Worm (Caenorhabditis elegans) whole organism, L1 larva: Measurements from ENCODE around the gene C54D1.7.

Experiments used
- C04F5.9 ChIP-seq: sonication (generic microtip); optimal IDR thresholded peaks from 2 replicates; lab custom pipeline; 2016; ENCODE audit warnings: missing genetic modification characterization, missing compliant biosample characterization
- C16A3.4 ChIP-seq: fragments of 150-350 bp; optimal IDR thresholded peaks from 2 replicates; lab custom pipeline; 2014; ENCODE audit warnings: missing biosample characterization, missing genetic modification characterization
- C34B4.2 ChIP-seq: sonication (generic microtip); optimal IDR thresholded peaks from 2 replicates; lab custom pipeline; 2017; ENCODE audit warnings: mild to moderate bottlenecking, missing genetic modification characterization, missing compliant biosample characterization
- Y116A8C.19 ChIP-seq: sonication (generic microtip); optimal IDR thresholded peaks from 2 replicates; lab custom pipeline; 2016; ENCODE audit warnings: missing compliant biosample characterization, missing genetic modification characterization, borderline replicate concordance
- aha-1 ChIP-seq: fragments of 150-350 bp; optimal IDR thresholded peaks from 2 replicates; lab custom pipeline; 2014; ENCODE audit warnings: missing biosample characterization, missing genetic modification characterization
- aly-2 ChIP-seq: fragments of 150-350 bp; optimal IDR thresholded peaks from 2 replicates; lab custom pipeline; 2014; ENCODE audit warnings: missing biosample characterization, missing genetic modification characterization
- dpl-1 ChIP-seq, 3 experiments: fragments of 150-350 bp in 2 of 3; sonication (generic microtip) in 1 of 3; optimal IDR thresholded peaks; 2 replicates each; lab custom pipeline; 2014 to 2017; ENCODE audit warnings: missing biosample characterization in 3 of 3, missing genetic modification characterization in 3 of 3, missing genetic modification reagents in 3 of 3
- dsc-1 ChIP-seq: sonication (generic microtip); optimal IDR thresholded peaks from 2 replicates; lab custom pipeline; 2016; ENCODE audit warnings: mild to moderate bottlenecking, missing genetic modification characterization, missing compliant biosample characterization
- efl-1 ChIP-seq, 4 experiments: fragments of 150-350 bp; optimal IDR thresholded peaks in 3 of 4; peaks in 1 of 4; 1 replicate in 1 of 4; 2 replicates in 3 of 4; lab custom pipeline; 2014; ENCODE audit warnings: missing biosample characterization in 2 of 4, missing genetic modification characterization in 2 of 4, missing genetic modification reagents in 2 of 4
- efl-3 ChIP-seq: fragments of 200-800 bp; sonication (Bioruptor generic); optimal IDR thresholded peaks from 2 replicates; lab custom pipeline; 2018; ENCODE audit warnings: mild to moderate bottlenecking, missing genetic modification characterization, missing compliant biosample characterization
- egl-27 ChIP-seq, 2 experiments: fragments of 150-350 bp in 1 of 2; sonication (generic microtip); optimal IDR thresholded peaks; 3 replicates each; lab custom pipeline; 2017 to 2018; ENCODE audit warnings: missing biosample characterization in 2 of 2, missing genetic modification characterization in 2 of 2, missing genetic modification reagents in 2 of 2
- elt-2 ChIP-seq: sonication (generic microtip); optimal IDR thresholded peaks from 2 replicates; lab custom pipeline; 2016; ENCODE audit warnings: missing genetic modification characterization, mild to moderate bottlenecking, inconsistent platforms, missing compliant biosample characterization, missing genetic modification reagents
- elt-3 ChIP-seq, 6 experiments: fragments of 150-350 bp in 1 of 6; sonication (generic microtip); optimal IDR thresholded peaks; 2 replicates each; lab custom pipeline; 2017 to 2018; ENCODE audit warnings: missing biosample characterization in 6 of 6, missing genetic modification characterization in 6 of 6, inconsistent platforms in 1 of 6
- ets-5 ChIP-seq: fragments of 200-800 bp; sonication (Bioruptor generic); IDR thresholded peaks from 2 replicates; pipeline ENCODE4 v1.3.6; 2022; ENCODE audit warnings: missing genetic modification characterization, missing compliant biosample characterization
- fkh-8 ChIP-seq: sonication (generic microtip); optimal IDR thresholded peaks from 2 replicates; lab custom pipeline; 2016; ENCODE audit warnings: mild to moderate bottlenecking, missing genetic modification characterization, missing compliant biosample characterization
- grh-1 ChIP-seq: fragments of 200-800 bp; sonication (Bioruptor generic); IDR thresholded peaks from 2 replicates; pipeline ENCODE4 v1.3.6; 2022; ENCODE audit warnings: missing genetic modification reagents, missing genetic modification characterization, missing compliant biosample characterization
- irx-1 ChIP-seq: sonication (generic microtip); optimal IDR thresholded peaks from 2 replicates; lab custom pipeline; 2016; ENCODE audit warnings: missing genetic modification characterization, missing compliant biosample characterization
- isw-1 ChIP-seq: fragments of 200-800 bp; sonication (Bioruptor generic); IDR thresholded peaks from 2 replicates; pipeline ENCODE4 v1.3.6; 2022; ENCODE audit warnings: missing genetic modification characterization, missing compliant biosample characterization
- jun-1 ChIP-seq: fragments of 150-350 bp; optimal IDR thresholded peaks from 2 replicates; lab custom pipeline; 2014; ENCODE audit warnings: missing biosample characterization, missing genetic modification reagents, missing genetic modification characterization
- lin-13 ChIP-seq: fragments of 150-350 bp; optimal IDR thresholded peaks from 2 replicates; lab custom pipeline; 2014; ENCODE audit warnings: missing biosample characterization, missing genetic modification reagents, missing genetic modification characterization
- lin-14 ChIP-seq: fragments of 200-800 bp; sonication (Bioruptor generic); optimal IDR thresholded peaks from 2 replicates; lab custom pipeline; 2018; ENCODE audit warnings: mild to moderate bottlenecking, missing genetic modification characterization, moderate library complexity, missing compliant biosample characterization
- lin-35 ChIP-seq, 2 experiments: fragments of 150-350 bp; optimal IDR thresholded peaks; 2 replicates each; lab custom pipeline; 2014; ENCODE audit warnings: missing biosample characterization in 2 of 2, missing genetic modification characterization in 2 of 2, missing genetic modification reagents in 2 of 2
- lin-39 ChIP-seq: fragments of 150-350 bp; optimal IDR thresholded peaks from 2 replicates; lab custom pipeline; 2014; ENCODE audit warnings: missing biosample characterization, missing genetic modification reagents, missing genetic modification characterization
- lir-3 ChIP-seq: sonication (generic microtip); optimal IDR thresholded peaks from 2 replicates; lab custom pipeline; 2016; ENCODE audit warnings: mild to moderate bottlenecking, missing genetic modification characterization, moderate library complexity, missing compliant biosample characterization; ENCODE audit not compliant: poor library complexity
- lsy-2 ChIP-seq, 2 experiments: fragments of 150-350 bp; optimal IDR thresholded peaks; 2 replicates each; lab custom pipeline; 2014; ENCODE audit warnings: missing biosample characterization in 2 of 2, missing genetic modification characterization in 2 of 2
- mab-9 ChIP-seq: fragments of 200-800 bp; sonication (Bioruptor generic); IDR thresholded peaks from 2 replicates; pipeline ENCODE4 v1.3.6; 2022; ENCODE audit warnings: missing genetic modification reagents, missing genetic modification characterization, missing compliant biosample characterization
- mdl-1 ChIP-seq, 2 experiments: fragments of 150-350 bp; optimal IDR thresholded peaks; 2 replicates each; lab custom pipeline; 2014 to 2017; ENCODE audit warnings: missing biosample characterization in 2 of 2, missing genetic modification characterization in 2 of 2, inconsistent platforms in 1 of 2
- mef-2 ChIP-seq: fragments of 150-350 bp; optimal IDR thresholded peaks from 2 replicates; lab custom pipeline; 2014; ENCODE audit warnings: missing biosample characterization, missing genetic modification characterization
- mep-1 ChIP-seq: fragments of 150-350 bp; optimal IDR thresholded peaks from 2 replicates; lab custom pipeline; 2014; ENCODE audit warnings: missing biosample characterization, missing genetic modification characterization
- nhr-12 ChIP-seq: sonication (generic microtip); optimal IDR thresholded peaks from 2 replicates; lab custom pipeline; 2017; ENCODE audit warnings: missing biosample characterization, missing genetic modification characterization
- nhr-20 ChIP-seq: sonication (generic microtip); optimal IDR thresholded peaks from 2 replicates; lab custom pipeline; 2016; ENCODE audit warnings: mild to moderate bottlenecking, missing genetic modification characterization, missing compliant biosample characterization
- nhr-237 ChIP-seq: fragments of 150-350 bp; optimal IDR thresholded peaks from 2 replicates; lab custom pipeline; 2014; ENCODE audit warnings: missing biosample characterization, missing genetic modification characterization
- nhr-71 ChIP-seq: sonication (generic microtip); optimal IDR thresholded peaks from 2 replicates; lab custom pipeline; 2016; ENCODE audit warnings: mild to moderate bottlenecking, missing genetic modification characterization, moderate library complexity, missing compliant biosample characterization
- nhr-76 ChIP-seq: sonication (generic microtip); optimal IDR thresholded peaks from 2 replicates; lab custom pipeline; 2017; ENCODE audit warnings: missing biosample characterization, missing genetic modification characterization
- nhr-85 ChIP-seq: sonication (generic microtip); peaks from one replicate; lab custom pipeline; 2016; ENCODE audit warnings: missing genetic modification characterization, inconsistent platforms, missing compliant biosample characterization
- pqm-1 ChIP-seq: sonication (generic microtip); optimal IDR thresholded peaks from 3 replicates; lab custom pipeline; 2017; ENCODE audit warnings: missing biosample characterization, missing genetic modification characterization
- snu-23 ChIP-seq: sonication (generic microtip); optimal IDR thresholded peaks from 2 replicates; lab custom pipeline; 2016; ENCODE audit warnings: missing genetic modification characterization, missing compliant biosample characterization
- swsn-7 ChIP-seq: sonication (generic microtip); optimal IDR thresholded peaks from 2 replicates; lab custom pipeline; 2016; ENCODE audit warnings: missing genetic modification characterization, missing compliant biosample characterization
- tbx-2 ChIP-seq: sonication (generic microtip); optimal IDR thresholded peaks from 2 replicates; lab custom pipeline; 2016; ENCODE audit warnings: missing genetic modification characterization, missing compliant biosample characterization
- tlp-1 ChIP-seq: fragments of 150-350 bp; optimal IDR thresholded peaks from 2 replicates; lab custom pipeline; 2014; ENCODE audit warnings: missing biosample characterization, missing genetic modification characterization
- unc-30 ChIP-seq: sonication (generic microtip); optimal IDR thresholded peaks from 2 replicates; lab custom pipeline; 2017; ENCODE audit warnings: missing biosample characterization, missing genetic modification characterization
- unc-98 ChIP-seq: fragments of 200-800 bp; sonication (Bioruptor generic); IDR thresholded peaks from 2 replicates; pipeline ENCODE4 v1.3.6; 2022; ENCODE audit warnings: missing genetic modification characterization, missing compliant biosample characterization
- vab-15 ChIP-seq: sonication (generic microtip); optimal IDR thresholded peaks from 2 replicates; lab custom pipeline; 2017; ENCODE audit warnings: missing genotype, mild to moderate bottlenecking, missing genetic modification characterization, missing compliant biosample characterization
- xbp-1 ChIP-seq: sonication (generic microtip); optimal IDR thresholded peaks from 2 replicates; lab custom pipeline; 2016; ENCODE audit warnings: missing genetic modification characterization, missing compliant biosample characterization
- zip-4 ChIP-seq: fragments of 200-800 bp; sonication (Bioruptor generic); optimal IDR thresholded peaks from 2 replicates; lab custom pipeline; 2018; ENCODE audit warnings: mild to moderate bottlenecking, missing genetic modification characterization, moderate library complexity, missing compliant biosample characterization
- ztf-11 ChIP-seq, 2 experiments: sonication (generic microtip); optimal IDR thresholded peaks; 2 replicates each; lab custom pipeline; 2016 to 2017; ENCODE audit warnings: missing genetic modification characterization in 2 of 2, missing biosample characterization in 1 of 2, missing compliant biosample characterization in 1 of 2
- ztf-4 ChIP-seq: fragments of 150-350 bp; optimal IDR thresholded peaks from 2 replicates; lab custom pipeline; 2014; ENCODE audit warnings: missing biosample characterization, missing genetic modification characterization

The C54D1.7 gene

DNA sequence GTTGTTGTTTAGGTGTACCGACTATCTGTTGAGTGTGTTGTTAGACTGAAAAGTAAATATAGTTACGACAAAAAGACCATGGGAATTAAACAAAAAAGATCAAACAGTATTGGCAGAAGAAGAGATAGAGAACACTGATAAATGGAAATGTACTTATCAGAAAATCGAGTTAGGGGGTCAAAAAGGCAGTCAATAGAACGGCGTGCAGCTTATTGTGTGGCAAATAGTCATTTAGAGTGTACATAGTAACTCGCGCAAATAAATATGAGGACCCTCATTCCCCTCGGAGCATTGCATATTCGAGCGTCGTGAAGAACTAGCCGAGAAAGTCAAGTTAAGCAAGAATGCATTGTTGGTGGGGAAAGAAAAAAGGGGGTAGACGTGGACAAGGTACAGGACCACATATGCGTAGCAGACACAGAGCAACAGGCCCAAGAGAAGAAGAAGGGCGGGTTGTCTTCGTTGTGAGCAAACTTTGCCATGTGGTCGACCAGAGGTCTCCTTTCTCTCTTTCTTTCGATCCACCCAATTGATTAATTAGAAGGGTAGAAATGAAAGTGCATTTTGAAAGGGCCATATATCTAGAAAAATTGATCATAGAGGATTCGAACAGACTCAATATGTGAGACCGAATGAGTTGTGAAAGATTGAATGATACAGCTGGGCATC lies 4.5 kb downstream of the C54D1.7 start, which contains the start of gene lam-2:
lam-2 (minus strand) TSS at position 51 of the 669 bp plus-strand sequence.
- TF ChIP-seq Y116A8C.19 (no peak), dsc-1 (tag; lab: Kevin White, UChicago) (peak; percentile 4)

DNA sequence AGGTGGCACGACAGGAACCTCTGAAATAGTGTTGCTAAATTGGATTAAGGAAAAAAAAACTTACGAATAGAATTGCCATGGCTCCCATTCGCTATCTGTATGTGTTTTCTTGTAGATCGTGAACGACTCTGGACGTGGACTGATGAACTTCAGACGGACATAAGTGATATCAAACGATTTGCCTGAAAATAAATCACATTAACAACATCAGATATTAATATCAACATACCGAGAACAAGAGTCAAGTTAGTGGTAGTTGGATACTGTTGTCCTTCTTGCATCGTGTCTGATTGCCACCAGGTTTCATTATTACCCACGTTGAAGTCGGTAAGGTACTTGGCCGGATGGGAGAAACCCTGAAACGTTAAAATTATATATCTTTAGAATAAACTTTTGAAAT lies 6.2 kb downstream of the C54D1.7 start:
- no peak for TF ChIP-seq irx-1 (tag; lab: Kevin White, UChicago)
- no peak for TF ChIP-seq unc-30 (tag; lab: Kevin White, UChicago)
- TF ChIP-seq fkh-8 (tag; lab: Kevin White, UChicago): no peak
- no peak for TF ChIP-seq unc-98 (GFP tag; lab: Robert Waterston, UW)
- no peak for TF ChIP-seq efl-1 (optimal IDR thresholded peaks at IDR 0.05; lab: Kevin White, UChicago)
- TF ChIP-seq efl-1 (GFP tag; optimal IDR thresholded peaks at IDR 0.05 in 1 of 2; lab: Kevin White, UChicago): peak in 1 of 2 experiments; percentile 70
- no peak for TF ChIP-seq mab-9 (GFP tag; lab: Robert Waterston, UW)
- TF ChIP-seq lin-35 (GFP tag; optimal IDR thresholded peaks at IDR 0.05; lab: Kevin White, UChicago): no peak

DNA sequence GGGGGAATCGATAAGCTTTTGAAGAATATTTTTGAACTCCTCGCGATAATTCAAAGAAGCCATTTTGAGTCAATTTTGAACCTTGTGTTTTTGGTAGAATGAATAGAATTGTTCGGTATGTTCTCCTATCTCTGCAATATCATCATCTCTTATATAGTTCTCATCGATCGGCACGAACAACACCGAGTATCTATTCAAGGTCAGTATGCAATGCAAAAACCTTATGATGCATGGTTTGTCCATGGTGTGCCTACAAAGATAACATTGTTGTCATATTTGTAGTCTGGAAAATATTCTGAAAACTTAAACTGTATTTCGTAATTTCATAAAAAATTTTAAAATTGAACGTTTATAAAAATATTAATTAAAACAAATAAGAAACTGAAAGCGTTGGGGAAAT lies 12.3 kb downstream of the C54D1.7 start, which contains the start of gene alh-10:
alh-10 (minus strand) TSS at position 127 of the 400 bp plus-strand sequence.
- TF ChIP-seq snu-23 (GFP tag; lab: Kevin White, UChicago) (peak; percentile 39), lin-14 (GFP tag; lab: Kevin White, UChicago) (peak; percentile 71), lin-13 (GFP tag; lab: Kevin White, UChicago) (no peak), lsy-2 (tag; optimal IDR thresholded peaks at IDR 0.05; lab: Kevin White, UChicago) (no peak), mdl-1 (tag; optimal IDR thresholded peaks at IDR 0.05; lab: Kevin White, UChicago) (no peak), efl-1 (optimal IDR thresholded peaks at IDR 0.05; lab: Kevin White, UChicago) (no peak), efl-1 (GFP tag; optimal IDR thresholded peaks at IDR 0.05 in 1 of 2; lab: Kevin White, UChicago) (peak in 1 of 2 experiments; percentile 54), ztf-4 (tag; lab: Kevin White, UChicago) (no peak), unc-98 (GFP tag; lab: Robert Waterston, UW) (no peak), mef-2 (tag; lab: Kevin White, UChicago) (no peak), ets-5 (no peak), aha-1 (tag; lab: Kevin White, UChicago) (no peak), efl-3 (GFP tag; lab: Kevin White, UChicago) (no peak), lir-3 (tag; lab: Kevin White, UChicago) (no peak), nhr-20 (tag; lab: Kevin White, UChicago) (peak; percentile 47), isw-1 (GFP tag; lab: Robert Waterston, UW) (no peak), xbp-1 (tag; lab: Kevin White, UChicago) (no peak), jun-1 (tag; lab: Kevin White, UChicago) (no peak), nhr-85 (peak; percentile 76), nhr-71 (tag; lab: Kevin White, UChicago) (no peak), zip-4 (no peak), dsc-1 (tag; lab: Kevin White, UChicago) (no peak), lin-39 (no peak), nhr-12 (tag; lab: Kevin White, UChicago) (no peak), grh-1 (GFP tag; lab: Robert Waterston, UW) (no peak), nhr-76 (tag; lab: Kevin White, UChicago) (no peak), mab-9 (GFP tag; lab: Robert Waterston, UW) (no peak), C04F5.9 (tag; lab: Kevin White, UChicago) (no peak), vab-15 (tag; lab: Kevin White, UChicago) (no peak), tbx-2 (tag; lab: Kevin White, UChicago) (no peak), aly-2 (tag; lab: Kevin White, UChicago) (no peak), C16A3.4 (tag; lab: Kevin White, UChicago) (no peak), elt-2 (tag; lab: Kevin White, UChicago) (no peak), Y116A8C.19 (no peak), C34B4.2 (no peak), tlp-1 (tag; lab: Kevin White, UChicago) (no peak), egl-27 (tag; optimal IDR thresholded peaks at IDR 0.05; lab: Kevin White, UChicago) (no peak), dpl-1 (GFP tag; optimal IDR thresholded peaks at IDR 0.05; lab: Kevin White, UChicago) (no peak), nhr-237 (tag; lab: Kevin White, UChicago) (no peak), pqm-1 (tag; lab: Kevin White, UChicago) (no peak), mep-1 (tag; lab: Kevin White, UChicago) (no peak), swsn-7 (tag; lab: Kevin White, UChicago) (no peak), ztf-11 (tag; optimal IDR thresholded peaks at IDR 0.05; lab: Kevin White, UChicago) (no peak), elt-3 (tag; optimal IDR thresholded peaks at IDR 0.05; lab: Kevin White, UChicago) (peak in 3 of 6 experiments; percentile 14 to 57 (median 45))
